Worm (Caenorhabditis elegans) whole organism, L1 larva: ENCODE results near the gene gst-9.

Experiments
- C04F5.9 ChIP-seq: sonication (generic microtip); optimal IDR thresholded peaks from 2 replicates; lab custom pipeline; 2016; ENCODE audit warnings: missing genetic modification characterization, missing compliant biosample characterization
- F16B12.6 ChIP-seq: fragments of 150-350 bp; optimal IDR thresholded peaks from 2 replicates; lab custom pipeline; 2014; ENCODE audit warnings: missing biosample characterization, missing genetic modification characterization
- aha-1 ChIP-seq: fragments of 150-350 bp; optimal IDR thresholded peaks from 2 replicates; lab custom pipeline; 2014; ENCODE audit warnings: missing biosample characterization, missing genetic modification characterization
- alr-1 ChIP-seq: fragments of 200-800 bp; sonication (Bioruptor generic); optimal IDR thresholded peaks from 2 replicates; lab custom pipeline; 2018; ENCODE audit warnings: borderline replicate concordance, mild to moderate bottlenecking, missing genetic modification characterization, missing compliant biosample characterization
- aly-2 ChIP-seq: fragments of 150-350 bp; optimal IDR thresholded peaks from 2 replicates; lab custom pipeline; 2014; ENCODE audit warnings: missing biosample characterization, missing genetic modification characterization
- blmp-1 ChIP-seq: fragments of 150-350 bp; optimal IDR thresholded peaks from 2 replicates; lab custom pipeline; 2014; ENCODE audit warnings: missing biosample characterization, missing genetic modification characterization
- ceh-63 ChIP-seq: fragments of 200-800 bp; sonication (Bioruptor generic); optimal IDR thresholded peaks from 2 replicates; lab custom pipeline; 2018; ENCODE audit warnings: mild to moderate bottlenecking, missing genetic modification characterization, missing compliant biosample characterization
- ceh-82 ChIP-seq, 3 experiments: fragments of 150-350 bp in 1 of 3; sonication (generic microtip) in 2 of 3; optimal IDR thresholded peaks; 2 replicates each; lab custom pipeline; 2014 to 2017; ENCODE audit warnings: missing biosample characterization in 3 of 3, missing genetic modification characterization in 3 of 3
- ceh-88 ChIP-seq: fragments of 200-800 bp; sonication (Bioruptor generic); IDR thresholded peaks from 2 replicates; pipeline ENCODE4 v1.3.6; 2022; ENCODE audit warnings: missing genetic modification characterization, missing compliant biosample characterization
- ces-1 ChIP-seq: fragments of 150-350 bp; optimal IDR thresholded peaks from 2 replicates; lab custom pipeline; 2014; ENCODE audit warnings: missing biosample characterization, missing genetic modification reagents, missing genetic modification characterization
- dpl-1 ChIP-seq, 3 experiments: fragments of 150-350 bp in 2 of 3; sonication (generic microtip) in 1 of 3; optimal IDR thresholded peaks; 2 replicates each; lab custom pipeline; 2014 to 2017; ENCODE audit warnings: missing biosample characterization in 3 of 3, missing genetic modification characterization in 3 of 3, missing genetic modification reagents in 3 of 3
- efl-1 ChIP-seq, 4 experiments: fragments of 150-350 bp; optimal IDR thresholded peaks in 3 of 4; peaks in 1 of 4; 1 replicate in 1 of 4; 2 replicates in 3 of 4; lab custom pipeline; 2014; ENCODE audit warnings: missing biosample characterization in 2 of 4, missing genetic modification characterization in 2 of 4, missing genetic modification reagents in 2 of 4
- egl-13 ChIP-seq: sonication (generic microtip); optimal IDR thresholded peaks from 2 replicates; lab custom pipeline; 2016; ENCODE audit warnings: missing genotype, missing genetic modification reagents, missing genetic modification characterization, missing compliant biosample characterization
- egl-27 ChIP-seq, 2 experiments: fragments of 150-350 bp in 1 of 2; sonication (generic microtip); optimal IDR thresholded peaks; 3 replicates each; lab custom pipeline; 2017 to 2018; ENCODE audit warnings: missing biosample characterization in 2 of 2, missing genetic modification characterization in 2 of 2, missing genetic modification reagents in 2 of 2
- elt-3 ChIP-seq, 6 experiments: fragments of 150-350 bp in 1 of 6; sonication (generic microtip); optimal IDR thresholded peaks; 2 replicates each; lab custom pipeline; 2017 to 2018; ENCODE audit warnings: missing biosample characterization in 6 of 6, missing genetic modification characterization in 6 of 6, inconsistent platforms in 1 of 6
- fkh-10 ChIP-seq: sonication (generic microtip); optimal IDR thresholded peaks from 2 replicates; lab custom pipeline; 2017; ENCODE audit warnings: missing biosample characterization, missing genetic modification reagents, missing genetic modification characterization
- fkh-8 ChIP-seq: sonication (generic microtip); optimal IDR thresholded peaks from 2 replicates; lab custom pipeline; 2016; ENCODE audit warnings: mild to moderate bottlenecking, missing genetic modification characterization, missing compliant biosample characterization
- grh-1 ChIP-seq: fragments of 200-800 bp; sonication (Bioruptor generic); IDR thresholded peaks from 2 replicates; pipeline ENCODE4 v1.3.6; 2022; ENCODE audit warnings: missing genetic modification reagents, missing genetic modification characterization, missing compliant biosample characterization
- hlh-4 ChIP-seq: sonication (generic microtip); optimal IDR thresholded peaks from 2 replicates; lab custom pipeline; 2016; ENCODE audit warnings: mild to moderate bottlenecking, missing genetic modification characterization, missing compliant biosample characterization
- irx-1 ChIP-seq: sonication (generic microtip); optimal IDR thresholded peaks from 2 replicates; lab custom pipeline; 2016; ENCODE audit warnings: missing genetic modification characterization, missing compliant biosample characterization
- isw-1 ChIP-seq: fragments of 200-800 bp; sonication (Bioruptor generic); IDR thresholded peaks from 2 replicates; pipeline ENCODE4 v1.3.6; 2022; ENCODE audit warnings: missing genetic modification characterization, missing compliant biosample characterization
- jun-1 ChIP-seq: fragments of 150-350 bp; optimal IDR thresholded peaks from 2 replicates; lab custom pipeline; 2014; ENCODE audit warnings: missing biosample characterization, missing genetic modification reagents, missing genetic modification characterization
- lin-13 ChIP-seq: fragments of 150-350 bp; optimal IDR thresholded peaks from 2 replicates; lab custom pipeline; 2014; ENCODE audit warnings: missing biosample characterization, missing genetic modification reagents, missing genetic modification characterization
- lin-14 ChIP-seq: fragments of 200-800 bp; sonication (Bioruptor generic); optimal IDR thresholded peaks from 2 replicates; lab custom pipeline; 2018; ENCODE audit warnings: mild to moderate bottlenecking, missing genetic modification characterization, moderate library complexity, missing compliant biosample characterization
- lin-15B ChIP-seq: fragments of 150-350 bp; sonication (generic microtip); optimal IDR thresholded peaks from 3 replicates; lab custom pipeline; 2014; ENCODE audit warnings: missing biosample characterization, missing genetic modification characterization
- lin-35 ChIP-seq, 2 experiments: fragments of 150-350 bp; optimal IDR thresholded peaks; 2 replicates each; lab custom pipeline; 2014; ENCODE audit warnings: missing biosample characterization in 2 of 2, missing genetic modification characterization in 2 of 2, missing genetic modification reagents in 2 of 2
- mab-9 ChIP-seq: fragments of 200-800 bp; sonication (Bioruptor generic); IDR thresholded peaks from 2 replicates; pipeline ENCODE4 v1.3.6; 2022; ENCODE audit warnings: missing genetic modification reagents, missing genetic modification characterization, missing compliant biosample characterization
- mef-2 ChIP-seq: fragments of 150-350 bp; optimal IDR thresholded peaks from 2 replicates; lab custom pipeline; 2014; ENCODE audit warnings: missing biosample characterization, missing genetic modification characterization
- nhr-11 ChIP-seq: fragments of 150-350 bp; optimal IDR thresholded peaks from 2 replicates; lab custom pipeline; 2014; ENCODE audit warnings: missing biosample characterization, missing genetic modification characterization
- nhr-12 ChIP-seq: sonication (generic microtip); optimal IDR thresholded peaks from 2 replicates; lab custom pipeline; 2017; ENCODE audit warnings: missing biosample characterization, missing genetic modification characterization
- nhr-20 ChIP-seq: sonication (generic microtip); optimal IDR thresholded peaks from 2 replicates; lab custom pipeline; 2016; ENCODE audit warnings: mild to moderate bottlenecking, missing genetic modification characterization, missing compliant biosample characterization
- nhr-47 ChIP-seq: sonication (generic microtip); optimal IDR thresholded peaks from 2 replicates; lab custom pipeline; 2016; ENCODE audit warnings: mild to moderate bottlenecking, missing genetic modification characterization, moderate library complexity, missing compliant biosample characterization
- nhr-71 ChIP-seq: sonication (generic microtip); optimal IDR thresholded peaks from 2 replicates; lab custom pipeline; 2016; ENCODE audit warnings: mild to moderate bottlenecking, missing genetic modification characterization, moderate library complexity, missing compliant biosample characterization
- nhr-76 ChIP-seq: sonication (generic microtip); optimal IDR thresholded peaks from 2 replicates; lab custom pipeline; 2017; ENCODE audit warnings: missing biosample characterization, missing genetic modification characterization
- nhr-84 ChIP-seq: sonication (generic microtip); optimal IDR thresholded peaks from 2 replicates; lab custom pipeline; 2017; ENCODE audit warnings: missing biosample characterization, missing genetic modification characterization
- nhr-90 ChIP-seq: sonication (generic microtip); optimal IDR thresholded peaks from 2 replicates; lab custom pipeline; 2016; ENCODE audit warnings: mild to moderate bottlenecking, missing genetic modification characterization, missing compliant biosample characterization; ENCODE audit not compliant: poor library complexity
- pag-3 ChIP-seq: sonication (generic microtip); optimal IDR thresholded peaks from 2 replicates; lab custom pipeline; 2017; ENCODE audit warnings: missing genetic modification characterization, mild to moderate bottlenecking, missing compliant biosample characterization, antibody characterized with exemption, borderline replicate concordance; ENCODE audit not compliant: insufficient read depth
- rnt-1 ChIP-seq: sonication (generic microtip); optimal IDR thresholded peaks from 2 replicates; lab custom pipeline; 2016; ENCODE audit warnings: mild to moderate bottlenecking, missing genetic modification characterization, moderate library complexity, missing compliant biosample characterization
- skn-1 ChIP-seq: fragments of 150-350 bp; optimal IDR thresholded peaks from 2 replicates; lab custom pipeline; 2014; ENCODE audit warnings: missing biosample characterization, missing genetic modification characterization
- sox-4 ChIP-seq: sonication (generic microtip); optimal IDR thresholded peaks from 2 replicates; lab custom pipeline; 2016; ENCODE audit warnings: missing genetic modification characterization, missing compliant biosample characterization
- sptf-1 ChIP-seq: fragments of 150-350 bp; optimal IDR thresholded peaks from 2 replicates; lab custom pipeline; 2014; ENCODE audit warnings: missing biosample characterization, missing genetic modification characterization
- tbx-2 ChIP-seq: sonication (generic microtip); optimal IDR thresholded peaks from 2 replicates; lab custom pipeline; 2016; ENCODE audit warnings: missing genetic modification characterization, missing compliant biosample characterization
- unc-30 ChIP-seq: sonication (generic microtip); optimal IDR thresholded peaks from 2 replicates; lab custom pipeline; 2017; ENCODE audit warnings: missing biosample characterization, missing genetic modification characterization
- vab-15 ChIP-seq: sonication (generic microtip); optimal IDR thresholded peaks from 2 replicates; lab custom pipeline; 2017; ENCODE audit warnings: missing genotype, mild to moderate bottlenecking, missing genetic modification characterization, missing compliant biosample characterization
- zip-4 ChIP-seq: fragments of 200-800 bp; sonication (Bioruptor generic); optimal IDR thresholded peaks from 2 replicates; lab custom pipeline; 2018; ENCODE audit warnings: mild to moderate bottlenecking, missing genetic modification characterization, moderate library complexity, missing compliant biosample characterization
- ztf-11 ChIP-seq, 2 experiments: sonication (generic microtip); optimal IDR thresholded peaks; 2 replicates each; lab custom pipeline; 2016 to 2017; ENCODE audit warnings: missing genetic modification characterization in 2 of 2, missing biosample characterization in 1 of 2, missing compliant biosample characterization in 1 of 2

The gst-9 gene

ce11 chrII:4854761-4855160, 36.6 kb upstream of the gst-9 start:
- TF ChIP-seq skn-1 (tag; lab: Kevin White, UChicago) (peak; percentile 64), ceh-88 (GFP tag; lab: Robert Waterston, UW) (no peak), alr-1 (no peak), nhr-76 (tag; lab: Kevin White, UChicago) (no peak), efl-1 (optimal IDR thresholded peaks at IDR 0.05; lab: Kevin White, UChicago) (no peak), efl-1 (GFP tag; optimal IDR thresholded peaks at IDR 0.05 in 1 of 2; lab: Kevin White, UChicago) (peak; percentile 11 to 91), blmp-1 (tag; lab: Kevin White, UChicago) (peak; percentile 19)

- TF ChIP-seq rnt-1 (tag; lab: Kevin White, UChicago) (peak; percentile 5), egl-13 (tag; lab: Kevin White, UChicago) (no peak), vab-15 (tag; lab: Kevin White, UChicago) (no peak), lin-15B (tag; lab: Kevin White, UChicago) (no peak), elt-3 (tag; optimal IDR thresholded peaks at IDR 0.05; lab: Kevin White, UChicago) (no peak), efl-1 (optimal IDR thresholded peaks at IDR 0.05; lab: Kevin White, UChicago) (peak in 1 of 2 experiments; percentile 14), efl-1 (GFP tag; optimal IDR thresholded peaks at IDR 0.05 in 1 of 2; lab: Kevin White, UChicago) (no peak), lin-14 (peak; percentile 65), egl-27 (tag; optimal IDR thresholded peaks at IDR 0.05; lab: Kevin White, UChicago) (no peak), lin-35 (GFP tag; optimal IDR thresholded peaks at IDR 0.05; lab: Kevin White, UChicago) (no peak), nhr-20 (tag; lab: Kevin White, UChicago) (no peak), nhr-47 (tag; lab: Kevin White, UChicago) (no peak), fkh-10 (GFP tag; lab: Kevin White, UChicago) (no peak), ceh-82 (tag; optimal IDR thresholded peaks at IDR 0.05; lab: Kevin White, UChicago) (no peak), ces-1 (GFP tag; lab: Kevin White, UChicago) (no peak), sptf-1 (no peak), isw-1 (GFP tag; lab: Robert Waterston, UW) (0 out of 2 replicates have a peak, but pooled peaks have one; percentile 1), fkh-8 (no peak), mab-9 (GFP tag; lab: Robert Waterston, UW) (no peak)
- TF ChIP-seq, all 84 proteins: peak for 4
These were observed 35.9 kb upstream of the gst-9 start for ce11 chrII:4855489-4855888.

ce11 chrII:4856113-4856512, 35.3 kb upstream of the gst-9 start:
- TF ChIP-seq vab-15 (tag; lab: Kevin White, UChicago) (no peak), lin-14 (peak; percentile 52), unc-30 (tag; lab: Kevin White, UChicago) (no peak), jun-1 (no peak), nhr-11 (tag; lab: Kevin White, UChicago) (no peak), tbx-2 (no peak), C04F5.9 (tag; lab: Kevin White, UChicago) (no peak), zip-4 (GFP tag; lab: Kevin White, UChicago) (peak; percentile 76), aly-2 (tag; lab: Kevin White, UChicago) (no peak), nhr-84 (no peak), dpl-1 (GFP tag; optimal IDR thresholded peaks at IDR 0.05; lab: Kevin White, UChicago) (peak; percentile 1 to 41 (median 7)), fkh-10 (GFP tag; lab: Kevin White, UChicago) (no peak), ceh-63 (GFP tag; lab: Kevin White, UChicago) (no peak), grh-1 (GFP tag; lab: Robert Waterston, UW) (no peak), pag-3 (tag; lab: Kevin White, UChicago) (no peak), hlh-4 (tag; lab: Kevin White, UChicago) (no peak), nhr-47 (tag; lab: Kevin White, UChicago) (peak; percentile 25), lin-13 (peak; percentile 26), F16B12.6 (tag; lab: Kevin White, UChicago) (no peak), rnt-1 (tag; lab: Kevin White, UChicago) (no peak), nhr-12 (tag; lab: Kevin White, UChicago) (no peak), nhr-71 (tag; lab: Kevin White, UChicago) (peak; percentile 64), aha-1 (no peak), lin-35 (GFP tag; optimal IDR thresholded peaks at IDR 0.05; lab: Kevin White, UChicago) (peak in 1 of 2 experiments; percentile 58), ztf-11 (tag; optimal IDR thresholded peaks at IDR 0.05; lab: Kevin White, UChicago) (no peak), nhr-90 (tag; lab: Kevin White, UChicago) (no peak), isw-1 (GFP tag; lab: Robert Waterston, UW) (no peak), elt-3 (tag; optimal IDR thresholded peaks at IDR 0.05; lab: Kevin White, UChicago) (peak in 1 of 6 experiments; percentile 56), mef-2 (tag; lab: Kevin White, UChicago) (no peak), irx-1 (tag; lab: Kevin White, UChicago) (no peak), sox-4 (tag; lab: Kevin White, UChicago) (peak; percentile 26), mab-9 (GFP tag; lab: Robert Waterston, UW) (no peak), ceh-88 (GFP tag; lab: Robert Waterston, UW) (no peak)
